Worm (Caenorhabditis elegans): ENCODE measurements around the gene Y40C5A.4.
"Not testable (repeated sequence)": the region's sequence is repeated elsewhere in the genome, so short reads cannot be mapped to it uniquely, and the experiment has no call there.

The Y40C5A.4 gene

DNA sequence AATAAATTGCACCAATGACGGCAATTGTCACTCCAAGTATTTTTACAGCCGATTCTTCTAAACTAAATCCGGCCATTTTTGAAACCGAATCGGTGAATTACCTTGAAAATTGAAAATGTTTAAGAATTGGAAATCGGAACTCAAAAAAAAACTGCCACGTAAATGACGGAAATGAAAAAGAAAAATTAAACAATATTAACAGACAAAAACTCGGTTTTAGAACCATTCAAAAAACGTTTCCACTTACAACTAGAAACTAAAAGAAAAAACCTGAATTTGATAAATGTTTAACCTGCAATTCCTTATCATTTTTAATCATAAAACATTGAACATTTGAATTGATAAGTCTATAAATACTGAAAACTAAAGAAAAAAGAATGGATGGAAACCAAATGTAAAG lies at the start of gene Y40C5A.4:
Gene Y40C5A.4 (minus strand): TSS at position 101 of the 400 bp plus-strand sequence.
- TF ChIP-seq arid-1 (GFP tag; conservative IDR thresholded peaks at IDR 0.05); ceh-32 (tag; optimal IDR thresholded peaks at IDR 0.05; ENCODE audit: poor library complexity); ztf-7 (tag; optimal IDR thresholded peaks at IDR 0.05): not testable (repeated sequence)

DNA sequence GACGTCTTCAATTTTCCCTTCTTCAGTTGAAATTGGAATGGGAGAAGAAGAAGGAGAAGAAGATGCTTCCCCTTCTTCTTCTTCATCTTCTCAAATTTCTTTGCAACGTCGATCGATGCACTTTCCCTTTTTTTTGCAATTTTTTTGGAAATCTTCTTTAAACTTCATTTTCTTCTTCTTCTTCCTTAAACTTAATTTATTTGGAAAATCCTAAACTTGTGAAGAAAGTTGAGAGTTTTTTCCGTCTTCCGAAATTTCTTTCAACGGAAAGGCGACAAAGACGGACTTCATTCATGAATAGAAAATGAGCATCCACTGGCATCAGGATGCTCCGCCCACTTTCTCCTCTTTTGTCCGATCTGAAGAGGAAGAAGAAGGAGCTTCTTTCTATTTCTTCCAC lies 49.3 kb upstream of the Y40C5A.4 start:
- no peak for TF ChIP-seq spr-3 (GFP tag; optimal IDR thresholded peaks at IDR 0.05)
- peak; percentile 50 for TF ChIP-seq fkh-10 (GFP tag; optimal IDR thresholded peaks at IDR 0.05)
- peak; percentile 73 for TF ChIP-seq ces-1 (GFP tag; optimal IDR thresholded peaks at IDR 0.05)
- no peak for TF ChIP-seq Y105C5A.15 (GFP tag; IDR thresholded peaks at IDR 0.05)
- TF ChIP-seq nhr-41 (GFP tag; IDR thresholded peaks at IDR 0.05): no peak

DNA sequence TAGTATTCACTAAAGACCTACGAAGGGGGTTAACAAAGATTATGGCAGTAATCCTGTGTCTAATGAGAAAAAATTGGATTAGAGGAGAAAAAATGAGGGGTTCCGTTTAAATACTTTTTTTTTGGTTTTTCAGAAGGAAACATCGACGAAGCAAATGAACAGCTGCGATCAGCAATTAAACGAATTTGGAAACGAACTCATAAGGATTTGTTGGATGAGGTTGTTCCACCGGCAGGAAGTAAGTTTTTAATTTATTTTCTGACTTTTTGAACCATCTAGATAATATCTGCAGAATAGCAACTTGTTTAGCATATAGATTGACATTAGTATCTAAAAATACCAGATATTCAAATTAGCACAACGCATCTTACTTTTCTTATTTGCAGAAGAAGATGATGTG lies 48.7 kb upstream of the Y40C5A.4 start:
- TF ChIP-seq fkh-10 (GFP tag; optimal IDR thresholded peaks at IDR 0.05): no peak
- peak; percentile 97 for TF ChIP-seq aha-1 (tag)

DNA sequence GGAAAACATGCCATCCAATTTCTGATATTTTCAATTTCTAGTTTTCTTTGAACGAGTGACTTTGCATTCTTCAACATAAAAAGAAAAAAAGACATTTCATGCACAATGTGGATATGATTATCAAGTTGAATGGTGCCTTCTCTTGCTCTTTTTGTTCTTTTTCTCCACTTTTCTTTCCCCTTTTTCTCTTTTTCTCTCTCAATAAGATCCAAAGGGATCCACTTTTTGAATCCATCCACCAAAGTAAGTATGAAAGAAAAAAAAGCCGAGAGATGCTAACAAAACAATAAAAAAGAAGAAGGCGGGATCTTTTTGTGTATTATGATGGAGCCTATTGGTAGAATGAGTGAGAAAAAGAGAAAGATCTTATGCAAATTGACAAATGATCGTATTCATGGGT lies 42.4 kb upstream of the Y40C5A.4 start:
- no peak for TF ChIP-seq dmd-9 (GFP tag; IDR thresholded peaks at IDR 0.05)
- TF ChIP-seq fkh-10 (GFP tag; optimal IDR thresholded peaks at IDR 0.05): peak; percentile 86
- TF ChIP-seq aha-1 (tag): peak; percentile 1

DNA sequence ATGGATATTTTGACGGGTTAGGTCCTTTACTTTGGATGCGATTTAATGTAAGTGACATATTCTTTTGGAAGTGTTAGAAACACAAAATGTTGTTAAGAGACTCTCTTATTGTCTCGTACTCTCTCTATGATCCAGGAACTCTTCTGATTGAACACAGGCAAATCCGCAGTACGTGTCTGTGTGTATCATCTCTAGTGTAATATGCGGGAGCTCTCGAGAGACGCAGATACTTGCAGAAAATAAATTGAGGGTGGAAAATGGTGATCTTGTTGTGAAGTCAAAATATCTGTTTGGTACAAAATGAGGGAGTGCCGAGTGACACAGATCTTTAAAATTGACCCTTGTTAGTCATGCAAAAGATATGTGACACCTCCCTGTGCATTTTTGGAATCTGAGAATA lies 41.8 kb upstream of the Y40C5A.4 start:
- no peak for TF ChIP-seq tra-1 (GFP tag; IDR thresholded peaks at IDR 0.05)
- TF ChIP-seq nhr-41 (GFP tag; IDR thresholded peaks at IDR 0.05): no peak
- no peak for TF ChIP-seq R02D3.7 (tag; optimal IDR thresholded peaks at IDR 0.05)
- peak; percentile 31 for TF ChIP-seq nhr-28 (tag; optimal IDR thresholded peaks at IDR 0.05)
- no peak for TF ChIP-seq ceh-82 (tag; optimal IDR thresholded peaks at IDR 0.05)

DNA sequence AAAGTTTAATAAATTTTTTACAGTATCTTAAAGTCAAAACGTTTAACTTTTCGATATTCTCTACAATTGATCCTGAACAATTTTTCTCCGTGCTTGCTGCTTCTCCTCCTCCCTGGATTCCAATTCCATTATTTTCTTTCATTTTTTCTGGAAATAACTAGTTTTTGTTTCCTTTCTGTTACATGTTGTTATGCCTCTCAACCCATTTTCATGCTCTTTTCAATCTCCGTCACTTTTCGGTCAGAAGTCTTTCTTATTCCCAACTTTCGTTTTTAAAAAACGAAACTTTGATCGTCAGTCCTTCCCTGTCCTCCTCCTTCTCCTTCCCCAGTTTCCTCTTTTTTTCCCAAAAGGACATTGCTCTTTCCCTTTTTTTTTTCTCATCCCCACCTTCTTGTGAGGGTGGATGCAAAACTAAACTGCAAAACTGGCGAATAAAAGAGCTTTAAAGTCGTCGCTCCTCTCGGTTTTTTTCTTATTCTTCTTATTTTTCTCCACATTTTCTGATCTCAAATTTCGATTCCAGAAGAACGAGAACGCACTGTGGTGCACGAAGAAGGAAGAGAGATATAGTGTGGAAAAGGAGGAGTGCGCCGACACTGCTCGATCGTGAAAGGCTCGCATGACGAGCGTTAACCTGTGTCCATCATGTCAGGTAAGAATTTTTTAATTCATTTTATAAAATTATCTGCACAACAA lies 40.2 kb upstream of the Y40C5A.4 start, which contains the start of the genes C48A7.16 and egl-19:
Gene C48A7.16 (plus strand): TSS at position 544 of the 699 bp plus-strand sequence.
Gene egl-19 (plus strand): TSS at position 649 of the 699 bp plus-strand sequence.
- no peak for TF ChIP-seq fkh-10 (GFP tag; optimal IDR thresholded peaks at IDR 0.05)
- no peak for TF ChIP-seq duxl-1 (tag; optimal IDR thresholded peaks at IDR 0.05; ENCODE audit: poor library complexity)
- no peak for TF ChIP-seq mep-1 (tag; optimal IDR thresholded peaks at IDR 0.05)
- no peak for TF ChIP-seq zfp-3 (GFP tag; conservative IDR thresholded peaks at IDR 0.05)
- TF ChIP-seq lin-13 (GFP tag; optimal IDR thresholded peaks at IDR 0.05): no peak
- TF ChIP-seq lin-1 (GFP tag; IDR thresholded peaks at IDR 0.05): no peak
- TF ChIP-seq D1046.2 (GFP tag; IDR thresholded peaks at IDR 0.05): no peak
- TF ChIP-seq nhr-102 (tag; optimal IDR thresholded peaks at IDR 0.05): no peak
- no peak for TF ChIP-seq ces-1 (GFP tag; optimal IDR thresholded peaks at IDR 0.05)

DNA sequence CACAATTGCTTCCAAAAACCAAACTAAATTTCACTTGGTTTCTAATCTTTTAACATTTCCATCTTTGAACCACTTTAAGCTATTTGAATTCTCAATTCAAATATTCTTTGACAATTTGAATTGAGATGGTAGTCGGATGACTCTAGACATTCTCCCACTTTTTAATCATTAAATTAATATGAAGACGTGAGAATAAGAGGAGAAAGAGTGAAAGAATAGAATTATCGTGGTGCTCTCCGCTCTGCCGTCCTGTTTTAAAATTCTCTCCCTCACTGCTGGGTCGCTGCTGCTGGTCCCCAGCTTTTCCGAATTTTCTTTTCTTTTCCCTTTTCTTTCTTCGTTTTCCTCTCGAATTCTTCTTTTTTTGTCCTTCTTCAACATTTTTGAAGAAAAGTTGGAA lies 38.5 kb upstream of the Y40C5A.4 start:
- TF ChIP-seq unc-62 (GFP tag; optimal IDR thresholded peaks at IDR 0.05 in 1 of 2) (peak in 1 of 2 experiments; percentile 34), unc-62 (tag; optimal IDR thresholded peaks at IDR 0.05) (no peak), lim-7 (GFP tag; IDR thresholded peaks at IDR 0.05) (no peak), aha-1 (tag) (peak; percentile 49)

DNA sequence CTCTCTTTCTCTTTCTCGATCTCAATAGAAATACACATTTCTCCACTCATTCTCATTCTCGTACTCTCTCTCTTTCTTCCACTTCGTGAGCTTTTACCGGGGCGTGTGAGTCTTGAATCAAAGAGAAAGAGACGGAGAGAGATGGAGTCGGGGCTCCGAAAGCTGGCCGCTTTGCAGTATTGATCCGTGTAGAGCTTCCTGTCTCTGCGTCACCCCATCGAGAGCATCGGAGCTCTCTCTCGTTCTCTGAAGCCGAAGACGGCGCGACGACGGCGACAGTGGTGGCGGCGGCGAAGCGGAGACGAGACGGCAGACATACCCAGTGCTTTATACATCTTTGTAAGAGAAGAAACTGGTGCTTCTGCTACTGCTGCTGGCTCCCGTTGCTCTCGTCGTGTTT lies 37.2 kb upstream of the Y40C5A.4 start:
- TF ChIP-seq lin-13 (GFP tag; optimal IDR thresholded peaks at IDR 0.05) (no peak), F26F4.8 (GFP tag; conservative IDR thresholded peaks at IDR 0.05) (no peak), daf-12 (tag; optimal IDR thresholded peaks at IDR 0.05) (no peak), lim-7 (GFP tag; IDR thresholded peaks at IDR 0.05) (no peak), D1046.2 (GFP tag; IDR thresholded peaks at IDR 0.05) (no peak), spr-3 (GFP tag; optimal IDR thresholded peaks at IDR 0.05) (no peak), mes-2 (tag; optimal IDR thresholded peaks at IDR 0.05; ENCODE audit: poor library complexity, severe bottlenecking) (peak; percentile 15), mdl-1 (tag; optimal IDR thresholded peaks at IDR 0.05) (peak in 1 of 2 experiments; percentile 35), set-16 (GFP tag; IDR thresholded peaks at IDR 0.05) (peak; percentile 97), nhr-6 (tag; optimal IDR thresholded peaks at IDR 0.05) (no peak), Y5F2A.4 (GFP tag; optimal IDR thresholded peaks at IDR 0.05) (no peak), ctbp-1 (GFP tag; IDR thresholded peaks at IDR 0.05) (peak; percentile 88), vab-7 (GFP tag; IDR thresholded peaks at IDR 0.05) (peak; percentile 61; the same call in 1 of the 2 replicates), nhr-111 (GFP tag; optimal IDR thresholded peaks at IDR 0.05) (no peak), dmd-6 (GFP tag; IDR thresholded peaks at IDR 0.05) (peak; percentile 28; the same call in 1 of the 2 replicates), daf-8 (GFP tag; IDR thresholded peaks at IDR 0.05) (no peak), egl-43 (GFP tag; IDR thresholded peaks at IDR 0.05) (peak; percentile 85)

Data from whole organism, L4 larva.